Worm (Caenorhabditis elegans) whole organism, young adult: ENCODE measurements around the gene eif-3.F.
A peak's percentile ranks its signal among the peaks of the same experiment; 100 is the strongest.

Experiments
- B0261.1 ChIP-seq: sonication (generic microtip); optimal IDR thresholded peaks from 2 replicates; lab custom pipeline; 2016; ENCODE audit warnings: mild to moderate bottlenecking, missing genetic modification characterization, moderate library complexity, missing compliant biosample characterization
- D2030.7 ChIP-seq: fragments of 200-800 bp; sonication (Bioruptor generic); IDR thresholded peaks from 2 replicates; pipeline ENCODE4 v1.3.6; 2022; ENCODE audit warnings: missing genetic modification reagents, missing genetic modification characterization, missing compliant biosample characterization
- F23B12.7 ChIP-seq: sonication (generic microtip); optimal IDR thresholded peaks from 2 replicates; lab custom pipeline; 2017; ENCODE audit warnings: missing genetic modification characterization, mild to moderate bottlenecking, missing compliant biosample characterization, antibody characterized with exemption, moderate library complexity; ENCODE audit not compliant: insufficient read depth
- F57A8.1 ChIP-seq: fragments of 200-800 bp; sonication (Bioruptor generic); optimal IDR thresholded peaks from 2 replicates; lab custom pipeline; 2018; ENCODE audit warnings: mild to moderate bottlenecking, missing genetic modification characterization, moderate library complexity, missing compliant biosample characterization
- Y67H2A.10 ChIP-seq: fragments of 200-800 bp; sonication (Bioruptor generic); conservative IDR thresholded peaks from 2 replicates; pipeline ENCODE4 v1.3.6; 2022; ENCODE audit warnings: missing genetic modification reagents, missing genetic modification characterization, missing compliant biosample characterization
- Y95B8A.8 ChIP-seq: fragments of 200-800 bp; sonication (Bioruptor generic); IDR thresholded peaks from 2 replicates; pipeline ENCODE4 v1.3.6; 2022; ENCODE audit warnings: missing genetic modification reagents, missing genetic modification characterization, missing compliant biosample characterization
- ama-1 ChIP-seq, 3 experiments: fragments of 150-350 bp in 1 of 3; sonication (generic microtip) in 2 of 3; optimal IDR thresholded peaks; 2 replicates each; lab custom pipeline; 2014 to 2018; ENCODE audit warnings: missing biosample characterization in 2 of 3, missing genetic modification characterization in 2 of 3, missing genetic modification reagents in 2 of 3
- attf-6 ChIP-seq: fragments of 200-800 bp; sonication (Bioruptor generic); IDR thresholded peaks from 2 replicates; pipeline ENCODE4 v1.3.6; 2022; ENCODE audit warnings: missing genetic modification reagents, missing genetic modification characterization, missing compliant biosample characterization
- bed-1 ChIP-seq: fragments of 200-800 bp; sonication (Bioruptor generic); IDR thresholded peaks from 2 replicates; pipeline ENCODE4 v1.3.6; 2022; ENCODE audit warnings: missing genetic modification reagents, missing genetic modification characterization, missing compliant biosample characterization
- cebp-1 ChIP-seq, 2 experiments: fragments of 200-800 bp in 1 of 2; sonication (Bioruptor generic) in 1 of 2; sonication (generic microtip) in 1 of 2; IDR thresholded peaks in 1 of 2; optimal IDR thresholded peaks in 1 of 2; 2 replicates each; pipeline versions ENCODE4 v1.3.6 to Lab custom; 2017 to 2022; ENCODE audit warnings: missing compliant biosample characterization in 2 of 2, missing genetic modification characterization in 2 of 2, mild to moderate bottlenecking in 1 of 2, missing genetic modification reagents in 1 of 2, moderate library complexity in 1 of 2
- ceh-100 ChIP-seq: fragments of 200-800 bp; sonication (Bioruptor generic); IDR thresholded peaks from 2 replicates; pipeline ENCODE4 v1.3.6; 2022; ENCODE audit warnings: missing genetic modification reagents, missing genetic modification characterization, missing compliant biosample characterization
- ceh-58 ChIP-seq: fragments of 200-800 bp; sonication (Bioruptor generic); IDR thresholded peaks from 2 replicates; pipeline ENCODE4 v1.3.6; 2022; ENCODE audit warnings: missing genetic modification characterization, missing compliant biosample characterization
- ceh-79 ChIP-seq: sonication (generic microtip); optimal IDR thresholded peaks from 2 replicates; lab custom pipeline; 2017; ENCODE audit warnings: mild to moderate bottlenecking, missing genetic modification characterization, missing compliant biosample characterization
- chd-7 ChIP-seq: sonication (generic microtip); optimal IDR thresholded peaks from 2 replicates; lab custom pipeline; 2016; ENCODE audit warnings: mild to moderate bottlenecking, missing genetic modification characterization, moderate library complexity, missing compliant biosample characterization
- dpff-1 ChIP-seq: sonication (generic microtip); optimal IDR thresholded peaks from 2 replicates; lab custom pipeline; 2017; ENCODE audit warnings: mild to moderate bottlenecking, missing genetic modification characterization, missing compliant biosample characterization
- ekl-4 ChIP-seq: fragments of 200-800 bp; sonication (Bioruptor generic); IDR thresholded peaks from 2 replicates; pipeline ENCODE4 v1.3.6; 2022; ENCODE audit warnings: missing genetic modification reagents, missing genetic modification characterization, missing compliant biosample characterization
- ets-4 ChIP-seq: fragments of 200-800 bp; sonication (Bioruptor generic); optimal IDR thresholded peaks from 2 replicates; lab custom pipeline; 2018; ENCODE audit warnings: mild to moderate bottlenecking, missing genetic modification characterization, missing compliant biosample characterization
- hmg-1.2 ChIP-seq: fragments of 200-800 bp; sonication (Bioruptor generic); IDR thresholded peaks from 2 replicates; pipeline ENCODE4 v1.3.6; 2022; ENCODE audit warnings: missing genetic modification reagents, missing genetic modification characterization, missing compliant biosample characterization
- hrde-1 ChIP-seq: sonication (generic microtip); optimal IDR thresholded peaks from 2 replicates; lab custom pipeline; 2016; ENCODE audit warnings: missing genetic modification characterization, mild to moderate bottlenecking, missing compliant biosample characterization, moderate library complexity, missing genotype, missing genetic modification reagents, borderline replicate concordance
- hsf-1 ChIP-seq: fragments of 200-800 bp; sonication (Bioruptor generic); IDR thresholded peaks from 2 replicates; pipeline ENCODE4 v1.3.6; 2022; ENCODE audit warnings: missing genetic modification reagents, missing genetic modification characterization, missing compliant biosample characterization
- let-526 ChIP-seq: fragments of 200-800 bp; sonication (Bioruptor generic); IDR thresholded peaks from 2 replicates; pipeline ENCODE4 v1.3.6; 2022; ENCODE audit warnings: missing genetic modification reagents, missing genetic modification characterization, missing compliant biosample characterization
- let-607 ChIP-seq, 2 experiments: fragments of 200-800 bp in 1 of 2; sonication (Bioruptor generic) in 1 of 2; sonication (generic microtip) in 1 of 2; optimal IDR thresholded peaks; 2 replicates each; lab custom pipeline; 2016 to 2018; ENCODE audit warnings: mild to moderate bottlenecking in 2 of 2, missing compliant biosample characterization in 2 of 2, missing genetic modification characterization in 2 of 2, moderate library complexity in 2 of 2, missing genotype in 1 of 2
- lin-26 ChIP-seq: fragments of 200-800 bp; sonication (Bioruptor generic); IDR thresholded peaks from 2 replicates; pipeline ENCODE4 v1.3.6; 2022; ENCODE audit warnings: missing genetic modification reagents, missing genetic modification characterization, missing compliant biosample characterization
- lsy-27 ChIP-seq: sonication (generic microtip); optimal IDR thresholded peaks from 2 replicates; lab custom pipeline; 2017; ENCODE audit warnings: missing genetic modification characterization, mild to moderate bottlenecking, missing compliant biosample characterization, antibody characterized with exemption, missing genotype, borderline replicate concordance; ENCODE audit not compliant: insufficient read depth
- mel-28 ChIP-seq: sonication (generic microtip); optimal IDR thresholded peaks from 2 replicates; lab custom pipeline; 2016; ENCODE audit warnings: borderline replicate concordance, mild to moderate bottlenecking, missing genetic modification characterization, missing compliant biosample characterization
- nfyb-1 ChIP-seq: fragments of 200-800 bp; sonication (Bioruptor generic); IDR thresholded peaks from 2 replicates; pipeline ENCODE4 v1.3.6; 2022; ENCODE audit warnings: missing genetic modification reagents, missing genetic modification characterization, missing compliant biosample characterization
- sea-2 ChIP-seq: fragments of 200-800 bp; sonication (Bioruptor generic); IDR thresholded peaks from 2 replicates; pipeline ENCODE4 v1.3.6; 2022; ENCODE audit warnings: missing genetic modification characterization, missing compliant biosample characterization
- snpc-1.1 ChIP-seq: sonication (generic microtip); optimal IDR thresholded peaks from 2 replicates; lab custom pipeline; 2017; ENCODE audit warnings: missing genetic modification characterization, mild to moderate bottlenecking, missing compliant biosample characterization, antibody characterized with exemption, moderate library complexity, missing genotype, missing genetic modification reagents; ENCODE audit not compliant: insufficient read depth
- snpc-1.3 ChIP-seq: sonication (generic microtip); optimal IDR thresholded peaks from 2 replicates; lab custom pipeline; 2017; ENCODE audit warnings: missing genetic modification characterization, mild to moderate bottlenecking, missing compliant biosample characterization, antibody characterized with exemption, moderate library complexity, missing genotype, missing genetic modification reagents; ENCODE audit not compliant: insufficient read depth
- snpc-3.4 ChIP-seq: sonication (generic microtip); optimal IDR thresholded peaks from 2 replicates; lab custom pipeline; 2017; ENCODE audit warnings: missing genetic modification characterization, mild to moderate bottlenecking, missing compliant biosample characterization, antibody characterized with exemption, moderate library complexity, missing genotype, missing genetic modification reagents
- tbx-9 ChIP-seq: sonication (generic microtip); optimal IDR thresholded peaks from 2 replicates; lab custom pipeline; 2016; ENCODE audit warnings: borderline replicate concordance, missing genetic modification characterization, inconsistent platforms, missing compliant biosample characterization
- xnd-1 ChIP-seq: sonication (generic microtip); optimal IDR thresholded peaks from 2 replicates; lab custom pipeline; 2016; ENCODE audit warnings: missing genotype, missing genetic modification reagents, missing genetic modification characterization, missing compliant biosample characterization
- zim-3 ChIP-seq: sonication (generic microtip); optimal IDR thresholded peaks from 2 replicates; lab custom pipeline; 2017; ENCODE audit warnings: mild to moderate bottlenecking, missing genetic modification characterization, moderate library complexity, missing compliant biosample characterization

eif-3.F gene

DNA sequence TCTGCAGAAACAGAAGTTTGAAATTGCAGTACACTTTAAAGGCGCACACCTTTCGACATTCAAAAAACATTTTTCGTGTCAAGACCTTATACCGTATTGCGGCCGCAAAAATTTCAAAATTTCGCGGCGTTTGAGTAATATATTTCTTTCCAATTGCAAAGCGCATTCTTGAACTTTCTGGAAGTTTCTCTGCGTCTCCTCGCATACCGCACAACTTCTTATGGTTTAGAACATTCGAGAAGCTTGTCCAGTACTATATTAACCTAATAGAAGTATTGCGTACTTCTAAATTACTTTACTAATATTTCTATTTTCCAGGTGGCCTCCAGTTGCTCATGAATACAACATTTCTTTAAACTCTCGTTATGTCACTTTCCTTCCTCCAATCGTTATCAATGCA lies 5.2 kb downstream of the eif-3.F start:
- TF ChIP-seq hsf-1 (GFP tag; lab: Robert Waterston, UW): peak; percentile 73
- TF ChIP-seq D2030.7 (GFP tag; lab: Robert Waterston, UW): no peak

ce11 chrII:9338859-9339258 lies 7.4 kb downstream of the eif-3.F start, which contains the start of gene ttll-12:
Gene ttll-12, plus strand, starts transcription at chrII:9338997.
- no peak for TF ChIP-seq dpff-1
- TF ChIP-seq snpc-1.1 (tag; lab: Kevin White, UChicago): no peak
- TF ChIP-seq ceh-58 (GFP tag; lab: Robert Waterston, UW): no peak
- no peak for TF ChIP-seq attf-6 (GFP tag; lab: Robert Waterston, UW)
- TF ChIP-seq ekl-4 (GFP tag; lab: Robert Waterston, UW): no peak
- no peak for TF ChIP-seq chd-7
- no peak for TF ChIP-seq F23B12.7 (tag; lab: Kevin White, UChicago)
- no peak for TF ChIP-seq zim-3
- no peak for TF ChIP-seq Y67H2A.10 (GFP tag; lab: Robert Waterston, UW)
- TF ChIP-seq ceh-100 (GFP tag; lab: Robert Waterston, UW): no peak
- no peak for TF ChIP-seq snpc-1.3 (tag; lab: Kevin White, UChicago)
- TF ChIP-seq ama-1 (optimal IDR thresholded peaks at IDR 0.05; lab: Kevin White, UChicago): no peak
- TF ChIP-seq ama-1 (GFP tag; optimal IDR thresholded peaks at IDR 0.05; lab: Kevin White, UChicago): no peak
- TF ChIP-seq sea-2 (GFP tag; lab: Robert Waterston, UW): no peak
- TF ChIP-seq ceh-79 (tag; lab: Kevin White, UChicago): no peak
- TF ChIP-seq snpc-3.4: no peak

- TF ChIP-seq Y67H2A.10 (GFP tag; lab: Robert Waterston, UW): no peak
- no peak for TF ChIP-seq hmg-1.2
- TF ChIP-seq bed-1: no peak
Observed at ce11 chrII:9343955-9344354, 12.5 kb downstream of the eif-3.F start.

- TF ChIP-seq B0261.1 (tag; lab: Kevin White, UChicago) (no peak), xnd-1 (tag; lab: Kevin White, UChicago) (no peak)
Observed at ce11 chrII:9345116-9345515, 13.7 kb downstream of the eif-3.F start.

- TF ChIP-seq Y95B8A.8 (GFP tag; lab: Robert Waterston, UW) (no peak), bed-1 (no peak), mel-28 (tag; lab: Kevin White, UChicago) (no peak), tbx-9 (tag; lab: Kevin White, UChicago) (no peak), F57A8.1 (GFP tag; lab: Kevin White, UChicago) (no peak), D2030.7 (GFP tag; lab: Robert Waterston, UW) (no peak), ets-4 (GFP tag; lab: Kevin White, UChicago) (no peak), cebp-1 (GFP tag; IDR thresholded peaks at IDR 0.05; lab: Robert Waterston, UW) (no peak), cebp-1 (tag; optimal IDR thresholded peaks at IDR 0.05; lab: Kevin White, UChicago) (no peak), let-607 (tag; optimal IDR thresholded peaks at IDR 0.05; lab: Kevin White, UChicago) (no peak)
Observed at ce11 chrII:9345794-9346193, 14.4 kb downstream of the eif-3.F start.

DNA sequence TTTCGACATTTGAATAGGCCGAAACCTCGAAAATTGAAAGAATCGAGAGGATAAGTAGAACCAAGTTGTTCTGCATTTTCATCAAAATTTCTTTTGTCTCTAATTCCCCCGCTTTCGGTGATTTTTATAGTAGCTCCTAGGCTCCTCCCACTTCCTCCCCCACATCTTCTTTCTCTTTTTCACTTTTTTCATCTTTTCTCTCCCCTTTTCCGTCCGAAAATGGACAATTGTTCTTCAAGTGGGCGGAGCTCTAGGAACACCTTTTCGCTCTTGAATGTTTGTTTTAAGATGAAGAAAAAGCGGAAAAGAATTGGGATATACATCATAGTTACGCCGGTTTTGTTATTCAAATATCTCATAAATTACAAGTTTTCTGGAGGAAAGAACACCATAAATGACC lies 15.0 kb downstream of the eif-3.F start, which contains the start of gene F42A8.1:
Gene F42A8.1 (minus strand): TSS at position 101 of the 400 bp plus-strand sequence.
- TF ChIP-seq let-526 (GFP tag; lab: Robert Waterston, UW) (no peak), lin-26 (GFP tag; lab: Robert Waterston, UW) (no peak), hrde-1 (tag; lab: Kevin White, UChicago) (no peak), lsy-27 (tag; lab: Kevin White, UChicago) (no peak), nfyb-1 (GFP tag; lab: Robert Waterston, UW) (no peak)
